Worm (Caenorhabditis elegans) whole organism, young adult: ENCODE results near the gene ZC239.15.
"Not testable (repeated sequence)": the region's sequence is repeated elsewhere in the genome, so short reads cannot be mapped to it uniquely, and the experiment has no call there.

Experiments used
- F55B11.4 ChIP-seq: sonication (generic microtip); optimal IDR thresholded peaks from 2 replicates; lab custom pipeline; 2016; ENCODE audit warnings: missing compliant biosample characterization, missing genetic modification characterization, borderline replicate concordance; ENCODE audit not compliant: insufficient read depth
- F57C9.4 ChIP-seq: sonication (generic microtip); optimal IDR thresholded peaks from 2 replicates; lab custom pipeline; 2017; ENCODE audit warnings: mild to moderate bottlenecking, missing genetic modification characterization, missing compliant biosample characterization
- ceh-40 ChIP-seq: fragments of 200-800 bp; sonication (Bioruptor generic); IDR thresholded peaks from 2 replicates; pipeline ENCODE4 v1.3.6; 2022; ENCODE audit warnings: missing genetic modification characterization, missing compliant biosample characterization
- dpl-1 ChIP-seq: fragments of 150-350 bp; optimal IDR thresholded peaks from 2 replicates; lab custom pipeline; 2014; ENCODE audit warnings: missing biosample characterization, missing genetic modification reagents, missing genetic modification characterization
- hrde-1 ChIP-seq: sonication (generic microtip); optimal IDR thresholded peaks from 2 replicates; lab custom pipeline; 2016; ENCODE audit warnings: missing genetic modification characterization, mild to moderate bottlenecking, missing compliant biosample characterization, moderate library complexity, missing genotype, missing genetic modification reagents, borderline replicate concordance
- rec-8 ChIP-seq, 2 experiments: sonication (generic microtip); optimal IDR thresholded peaks; 2 replicates each; lab custom pipeline; 2016; ENCODE audit warnings: mild to moderate bottlenecking in 2 of 2, missing genetic modification characterization in 2 of 2, missing genetic modification reagents in 2 of 2, missing genotype in 2 of 2, missing biosample characterization in 1 of 2, missing compliant biosample characterization in 1 of 2, moderate library complexity in 1 of 2
- repo-1 ChIP-seq: sonication (generic microtip); optimal IDR thresholded peaks from 2 replicates; lab custom pipeline; 2017; ENCODE audit warnings: mild to moderate bottlenecking, missing genetic modification characterization, missing compliant biosample characterization
- unc-62 ChIP-seq: fragments of 150-350 bp; optimal IDR thresholded peaks from 2 replicates; lab custom pipeline; 2014; ENCODE audit warnings: missing biosample characterization, missing genetic modification reagents, missing genetic modification characterization

ce11 chrII:3189038-3189437, 35.5 kb downstream of the ZC239.15 start, which contains the start of gene Y27F2A.11:
- not testable (repeated sequence) for TF ChIP-seq F55B11.4 (tag; lab: Kevin White, UChicago); unc-62 (GFP tag; lab: Kevin White, UChicago); F57C9.4 (tag; lab: Kevin White, UChicago); ceh-40; dpl-1; hrde-1 (tag; lab: Kevin White, UChicago); repo-1; rec-8 (tag; optimal IDR thresholded peaks at IDR 0.05; lab: Kevin White, UChicago)
